Worm (Caenorhabditis elegans): Measurements from ENCODE around the gene irld-1.
"Not testable (repeated sequence)": the region's sequence is repeated elsewhere in the genome, so short reads cannot be mapped to it uniquely, and the experiment has no call there.

irld-1 gene

ce11 chrV:4336462-4336861 lies at the start of gene irld-1:
Gene irld-1 (plus strand): TSS chrV:4336762.
- TF ChIP-seq nhr-23, skn-1, ceh-16 (tag; optimal IDR thresholded peaks at IDR 0.05): not testable (repeated sequence)

ce11 chrV:4290093-4290492 lies 46.5 kb upstream of the irld-1 start, which contains the start of gene srh-193:
Gene srh-193 (minus strand): TSS chrV:4290193.
- TF ChIP-seq lsy-12, fos-1, elt-2 (tag; optimal IDR thresholded peaks at IDR 0.05): not testable (repeated sequence)

ce11 chrV:4293425-4293824 lies 43.1 kb upstream of the irld-1 start, which contains the start of gene srh-194:
Gene srh-194 (minus strand): TSS chrV:4293525.
- not testable (repeated sequence) for TF ChIP-seq nhr-67 (tag; optimal IDR thresholded peaks at IDR 0.05); fkh-10 (GFP tag; optimal IDR thresholded peaks at IDR 0.05); lin-39 (tag; optimal IDR thresholded peaks at IDR 0.05)

DNA sequence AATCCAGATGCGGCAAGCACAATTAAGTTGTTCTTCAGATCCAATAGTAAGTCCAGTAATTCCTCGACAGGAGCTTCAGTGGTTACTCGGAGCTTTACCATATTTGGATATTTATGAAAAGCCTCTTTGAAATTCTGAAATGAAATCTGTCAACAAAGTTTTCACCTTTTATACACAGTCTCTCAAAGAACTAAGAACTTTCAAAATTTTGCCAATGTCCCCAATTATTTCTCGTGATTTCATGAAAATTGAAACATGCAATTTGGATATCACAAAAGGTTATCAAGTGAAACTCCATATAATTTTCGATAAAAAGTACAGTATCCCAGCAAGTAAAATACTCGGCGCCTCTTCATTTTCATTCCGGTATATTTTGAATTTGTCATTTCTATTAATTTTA lies 40.6 kb upstream of the irld-1 start, which contains the start of gene F47D2.11:
Gene F47D2.11 (minus strand): TSS at position 101 of the 400 bp plus-strand sequence.
- no peak for TF ChIP-seq aly-2 (tag; optimal IDR thresholded peaks at IDR 0.05)

ce11 chrV:4298579-4298978 lies 38.0 kb upstream of the irld-1 start, which contains the start of gene ZC132.11:
Gene ZC132.11 (minus strand): TSS chrV:4298679.
- no peak for TF ChIP-seq fkh-2 (tag; optimal IDR thresholded peaks at IDR 0.05)
- no peak for TF ChIP-seq tbx-2 (tag; optimal IDR thresholded peaks at IDR 0.05)
- no peak for TF ChIP-seq ztf-11 (tag; optimal IDR thresholded peaks at IDR 0.05)
- no peak for TF ChIP-seq ceh-16 (tag; optimal IDR thresholded peaks at IDR 0.05)
- TF ChIP-seq mml-1 (tag; optimal IDR thresholded peaks at IDR 0.05) = no peak
- no peak for TF ChIP-seq nhr-76 (tag; optimal IDR thresholded peaks at IDR 0.05)
- TF ChIP-seq nfya-1 (tag; optimal IDR thresholded peaks at IDR 0.05; ENCODE audit: insufficient read depth) = no peak
- no peak for TF ChIP-seq eor-1 (tag; optimal IDR thresholded peaks at IDR 0.05)
- TF ChIP-seq fos-1 (tag; optimal IDR thresholded peaks at IDR 0.05) = no peak
- no peak for TF ChIP-seq sea-2 (GFP tag; optimal IDR thresholded peaks at IDR 0.05)
- no peak for TF ChIP-seq nhr-237 (tag; optimal IDR thresholded peaks at IDR 0.05)
- TF ChIP-seq elt-1 (tag; optimal IDR thresholded peaks at IDR 0.05) = no peak
- no peak for TF ChIP-seq unc-62 (GFP tag; optimal IDR thresholded peaks at IDR 0.05)
- no peak for TF ChIP-seq R02D3.7 (tag; optimal IDR thresholded peaks at IDR 0.05)
- TF ChIP-seq nhr-67 (tag; optimal IDR thresholded peaks at IDR 0.05) = no peak
- no peak for TF ChIP-seq ceh-9 (tag; optimal IDR thresholded peaks at IDR 0.05)
- no peak for TF ChIP-seq egl-5 (tag; optimal IDR thresholded peaks at IDR 0.05)
- TF ChIP-seq nhr-77 (tag; optimal IDR thresholded peaks at IDR 0.05) = no peak
- no peak for TF ChIP-seq ama-1 (optimal IDR thresholded peaks at IDR 0.05)

ce11 chrV:4299741-4300140 lies 36.8 kb upstream of the irld-1 start, which contains the start of gene ZC132.3:
Gene ZC132.3 (minus strand): TSS chrV:4299841.
- TF ChIP-seq hmg-11 (tag; optimal IDR thresholded peaks at IDR 0.05) = no peak

ce11 chrV:4302842-4303241 lies 33.7 kb upstream of the irld-1 start:
- TF ChIP-seq mdl-1 (tag; optimal IDR thresholded peaks at IDR 0.05) = no peak
- TF ChIP-seq lsy-12 (tag; optimal IDR thresholded peaks at IDR 0.05) = no peak
- TF ChIP-seq snpc-4 (tag; optimal IDR thresholded peaks at IDR 0.05) = no peak
- no peak for TF ChIP-seq unc-39 (tag; optimal IDR thresholded peaks at IDR 0.05)
- TF ChIP-seq hmg-11 (tag; optimal IDR thresholded peaks at IDR 0.05) = no peak
- TF ChIP-seq R02D3.7 (tag; optimal IDR thresholded peaks at IDR 0.05) = no peak
- no peak for TF ChIP-seq fkh-10 (GFP tag; optimal IDR thresholded peaks at IDR 0.05)
- no peak for TF ChIP-seq daf-12 (tag; optimal IDR thresholded peaks at IDR 0.05)
- no peak for TF ChIP-seq lin-15B (tag; optimal IDR thresholded peaks at IDR 0.05)
- TF ChIP-seq nhr-11 (tag; optimal IDR thresholded peaks at IDR 0.05) = no peak
- TF ChIP-seq ceh-16 (tag; optimal IDR thresholded peaks at IDR 0.05) = no peak
- TF ChIP-seq nhr-76 (tag; optimal IDR thresholded peaks at IDR 0.05) = no peak
- no peak for TF ChIP-seq zag-1 (tag; optimal IDR thresholded peaks at IDR 0.05)

All from whole organism, L3 larva.